Worm (Caenorhabditis elegans) whole organism, L4 larva: ENCODE data around the gene C17H11.4.

Source experiments
- F44E2.7 ChIP-seq: fragments of 200-800 bp; sonication (Bioruptor generic); IDR thresholded peaks from 2 replicates; pipeline ENCODE4 v2.1.2; 2022; ENCODE audit warnings: missing genetic modification characterization, missing compliant biosample characterization
- T20F7.1 ChIP-seq: fragments of 200-800 bp; sonication (Bioruptor generic); optimal IDR thresholded peaks from 2 replicates; lab custom pipeline; 2018; ENCODE audit warnings: mild to moderate bottlenecking, missing genetic modification characterization, missing compliant biosample characterization
- ZK546.5 ChIP-seq, 2 experiments: sonication (generic microtip); optimal IDR thresholded peaks; 2 replicates each; lab custom pipeline; 2017; ENCODE audit warnings: missing biosample characterization in 2 of 2, missing genetic modification characterization in 2 of 2
- aha-1 ChIP-seq: fragments of 150-350 bp; peaks from one replicate; lab custom pipeline; 2014; ENCODE audit warnings: missing biosample characterization, missing genetic modification characterization
- ama-1 ChIP-seq: fragments of 150-350 bp; optimal IDR thresholded peaks from 2 replicates; lab custom pipeline; 2014; ENCODE audit warnings: inconsistent platforms, mixed read lengths
- attf-4 ChIP-seq: sonication (generic microtip); optimal IDR thresholded peaks from 3 replicates; lab custom pipeline; 2017; ENCODE audit warnings: missing biosample characterization, missing genetic modification characterization
- ceh-62 ChIP-seq: sonication (generic microtip); optimal IDR thresholded peaks from 2 replicates; lab custom pipeline; 2017; ENCODE audit warnings: missing biosample characterization, missing genetic modification characterization
- daf-16 ChIP-seq, 3 experiments: sonication (generic microtip); optimal IDR thresholded peaks; 2 replicates each; lab custom pipeline; 2016 to 2017; ENCODE audit warnings: missing genetic modification characterization in 3 of 3, missing genetic modification reagents in 3 of 3, mild to moderate bottlenecking in 2 of 3, missing compliant biosample characterization in 2 of 3, missing biosample characterization in 1 of 3, moderate library complexity in 1 of 3
- dmd-6 ChIP-seq: fragments of 200-800 bp; sonication (Bioruptor generic); IDR thresholded peaks from 2 replicates; pipeline ENCODE4 v1.3.6; 2022; ENCODE audit warnings: missing genetic modification reagents, missing genetic modification characterization, missing compliant biosample characterization
- dve-1 ChIP-seq: sonication (generic microtip); optimal IDR thresholded peaks from 2 replicates; lab custom pipeline; 2017; ENCODE audit warnings: antibody characterized with exemption, mild to moderate bottlenecking, missing genetic modification characterization, missing compliant biosample characterization; ENCODE audit not compliant: insufficient read depth
- hlh-11 ChIP-seq: fragments of 200-800 bp; sonication (Bioruptor generic); optimal IDR thresholded peaks from 2 replicates; lab custom pipeline; 2018; ENCODE audit warnings: mild to moderate bottlenecking, missing genetic modification characterization, missing compliant biosample characterization
- hlh-30 ChIP-seq: sonication (generic microtip); optimal IDR thresholded peaks from 2 replicates; lab custom pipeline; 2017; ENCODE audit warnings: antibody characterized with exemption, mild to moderate bottlenecking, missing genetic modification characterization, missing compliant biosample characterization; ENCODE audit not compliant: insufficient read depth
- hmg-1.1 ChIP-seq: fragments of 200-800 bp; sonication (Bioruptor generic); IDR thresholded peaks from 2 replicates; pipeline ENCODE4 v1.3.6; 2022; ENCODE audit warnings: missing genetic modification reagents, missing genetic modification characterization, missing compliant biosample characterization
- lin-13 ChIP-seq: fragments of 150-350 bp; optimal IDR thresholded peaks from 2 replicates; lab custom pipeline; 2014; ENCODE audit warnings: missing biosample characterization, missing genetic modification reagents, missing genetic modification characterization
- lsy-2 ChIP-seq, 2 experiments: fragments of 150-350 bp in 1 of 2; sonication (generic microtip) in 1 of 2; optimal IDR thresholded peaks; 2 replicates each; lab custom pipeline; 2014 to 2017; ENCODE audit warnings: missing biosample characterization in 2 of 2, missing genetic modification characterization in 2 of 2
- madf-9 ChIP-seq: fragments of 200-800 bp; sonication (Bioruptor generic); conservative IDR thresholded peaks from 2 replicates; pipeline ENCODE4 v1.3.6; 2022; ENCODE audit warnings: missing genetic modification reagents, missing genetic modification characterization, missing compliant biosample characterization
- mdl-1 ChIP-seq, 2 experiments: fragments of 150-350 bp in 1 of 2; sonication (generic microtip) in 1 of 2; optimal IDR thresholded peaks; 2 replicates each; lab custom pipeline; 2014 to 2017; ENCODE audit warnings: missing biosample characterization in 2 of 2, missing genetic modification characterization in 2 of 2
- mep-1 ChIP-seq: fragments of 150-350 bp; sonication (generic microtip); optimal IDR thresholded peaks from 3 replicates; lab custom pipeline; 2014; ENCODE audit warnings: missing biosample characterization, missing genetic modification characterization
- mes-2 ChIP-seq: sonication (generic microtip); optimal IDR thresholded peaks from 2 replicates; lab custom pipeline; 2016; ENCODE audit warnings: missing genotype, mild to moderate bottlenecking, missing genetic modification characterization, missing compliant biosample characterization; ENCODE audit not compliant: poor library complexity, severe bottlenecking
- nhr-102 ChIP-seq: sonication (generic microtip); optimal IDR thresholded peaks from 2 replicates; lab custom pipeline; 2016; ENCODE audit warnings: mild to moderate bottlenecking, missing genetic modification characterization, moderate library complexity, missing compliant biosample characterization
- nhr-6 ChIP-seq: fragments of 150-350 bp; optimal IDR thresholded peaks from 2 replicates; lab custom pipeline; 2014; ENCODE audit warnings: missing biosample characterization, missing genetic modification characterization
- nhr-76 ChIP-seq: fragments of 150-350 bp; optimal IDR thresholded peaks from 2 replicates; lab custom pipeline; 2014; ENCODE audit warnings: missing biosample characterization, missing genetic modification characterization
- pha-4 ChIP-seq, 2 experiments: fragments of 150-350 bp in 1 of 2; fragments of 200-800 bp in 1 of 2; sonication (Bioruptor generic) in 1 of 2; IDR thresholded peaks in 1 of 2; optimal IDR thresholded peaks in 1 of 2; 2 replicates each; pipeline versions ENCODE4 v1.3.6 to Lab custom; 2014 to 2022; ENCODE audit warnings: missing genetic modification characterization in 2 of 2, missing genetic modification reagents in 2 of 2, missing biosample characterization in 1 of 2, missing compliant biosample characterization in 1 of 2
- rbr-2 ChIP-seq: sonication (generic microtip); optimal IDR thresholded peaks from 2 replicates; lab custom pipeline; 2016; ENCODE audit warnings: missing genotype, missing genetic modification characterization, missing compliant biosample characterization
- set-16 ChIP-seq: fragments of 200-800 bp; sonication (Bioruptor generic); IDR thresholded peaks from 2 replicates; pipeline ENCODE4 v1.3.6; 2022; ENCODE audit warnings: missing genetic modification reagents, missing genetic modification characterization, missing compliant biosample characterization
- spr-1 ChIP-seq: sonication (generic microtip); optimal IDR thresholded peaks from 2 replicates; lab custom pipeline; 2016; ENCODE audit warnings: mild to moderate bottlenecking, missing genetic modification characterization, missing compliant biosample characterization
- tra-1 ChIP-seq: fragments of 200-800 bp; sonication (Bioruptor generic); IDR thresholded peaks from 2 replicates; pipeline ENCODE4 v1.3.6; 2022; ENCODE audit warnings: missing genetic modification reagents, missing genetic modification characterization, missing compliant biosample characterization
- unc-62 ChIP-seq, 3 experiments: fragments of 150-350 bp in 1 of 3; sonication (generic microtip); optimal IDR thresholded peaks in 2 of 3; peaks in 1 of 3; 1 replicate in 1 of 3; 2 replicates in 2 of 3; lab custom pipeline; 2014 to 2017; ENCODE audit warnings: missing biosample characterization in 3 of 3, missing genetic modification characterization in 3 of 3, missing genetic modification reagents in 3 of 3, missing genotype in 1 of 3
- vab-7 ChIP-seq: fragments of 200-800 bp; sonication (Bioruptor generic); IDR thresholded peaks from 2 replicates; pipeline ENCODE4 v1.3.6; 2022; ENCODE audit warnings: missing genetic modification reagents, missing genetic modification characterization, missing compliant biosample characterization
- zfp-3 ChIP-seq: fragments of 200-800 bp; sonication (Bioruptor generic); conservative IDR thresholded peaks from 2 replicates; pipeline ENCODE4 v1.3.6; 2022; ENCODE audit warnings: missing genetic modification reagents, missing genetic modification characterization, missing compliant biosample characterization

The C17H11.4 gene

ce11 chrX:8160016-8160415 is 21.4 kb downstream of the C17H11.4 start:
- TF ChIP-seq rbr-2 (tag; lab: Kevin White, UChicago) (peak; percentile 29), daf-16 (GFP tag; optimal IDR thresholded peaks at IDR 0.05; lab: Kevin White, UChicago) (no peak), daf-16 (tag; optimal IDR thresholded peaks at IDR 0.05; lab: Kevin White, UChicago) (peak; percentile 39), dve-1 (tag; lab: Kevin White, UChicago) (peak; percentile 57), F44E2.7 (GFP tag; lab: Robert Waterston, UW) (no peak), aha-1 (tag; lab: Kevin White, UChicago) (no peak), mdl-1 (tag; optimal IDR thresholded peaks at IDR 0.05; lab: Kevin White, UChicago) (peak in 1 of 2 experiments; percentile 50), hlh-30 (tag; lab: Kevin White, UChicago) (peak; percentile 27), hlh-11 (tag; lab: Kevin White, UChicago) (peak; percentile 1), mes-2 (peak; percentile 51), spr-1 (tag; lab: Kevin White, UChicago) (no peak), mep-1 (peak; percentile 55)

- TF ChIP-seq rbr-2 (tag; lab: Kevin White, UChicago), result peak; percentile 44
- TF ChIP-seq unc-62 (GFP tag; optimal IDR thresholded peaks at IDR 0.05 in 1 of 2; lab: Kevin White, UChicago), result peak in 1 of 2 experiments; percentile 88
- TF ChIP-seq unc-62 (tag; optimal IDR thresholded peaks at IDR 0.05; lab: Kevin White, UChicago), result no peak
- peak in 1 of 2 experiments; percentile 25 for TF ChIP-seq lsy-2 (tag; optimal IDR thresholded peaks at IDR 0.05; lab: Kevin White, UChicago)
- peak; percentile 1 for TF ChIP-seq nhr-102 (tag; lab: Kevin White, UChicago)
- no peak for TF ChIP-seq pha-4 (GFP tag; IDR thresholded peaks at IDR 0.05; lab: Robert Waterston, UW)
- no peak for TF ChIP-seq pha-4 (tag; optimal IDR thresholded peaks at IDR 0.05; lab: Kevin White, UChicago)
- TF ChIP-seq hmg-1.1 (GFP tag; lab: Robert Waterston, UW), result peak; percentile 30; the same call in 1 of the 2 replicates
- no peak for TF ChIP-seq nhr-76 (tag; lab: Kevin White, UChicago)
- no peak for TF ChIP-seq T20F7.1 (GFP tag; lab: Kevin White, UChicago)
- TF ChIP-seq mep-1, result peak; percentile 53
- TF ChIP-seq dve-1 (tag; lab: Kevin White, UChicago), result peak; percentile 37
- peak; percentile 4 for TF ChIP-seq nhr-6 (tag; lab: Kevin White, UChicago)
- peak; percentile 74 for TF ChIP-seq set-16 (GFP tag; lab: Robert Waterston, UW)
- 0 out of 2 replicates have a peak, but pooled peaks have one; percentile 36 for TF ChIP-seq tra-1
- TF ChIP-seq mes-2, result peak; percentile 51
- no peak for TF ChIP-seq zfp-3 (GFP tag; lab: Robert Waterston, UW)
- peak; percentile 57 for TF ChIP-seq ama-1 (lab: Kevin White, UChicago)
- no peak for TF ChIP-seq hlh-30 (tag; lab: Kevin White, UChicago)
- TF ChIP-seq aha-1 (tag; lab: Kevin White, UChicago), result peak; percentile 91
- TF ChIP-seq, all 104 proteins: peak for 13
Observed at ce11 chrX:8158975-8159813, 22.2 kb downstream of the C17H11.4 start, which contains the start of gene hil-3. TSS of gene hil-3 (plus strand) at chrX:8159169.

- TF ChIP-seq rbr-2 (tag; lab: Kevin White, UChicago) (peak; percentile 53), madf-9 (GFP tag; lab: Robert Waterston, UW) (0 out of 2 replicates have a peak, but pooled peaks have one; percentile 21), hlh-11 (tag; lab: Kevin White, UChicago) (peak; percentile 55), lsy-2 (tag; optimal IDR thresholded peaks at IDR 0.05; lab: Kevin White, UChicago) (peak; percentile 20 to 57), nhr-102 (tag; lab: Kevin White, UChicago) (peak; percentile 24), ceh-62 (tag; lab: Kevin White, UChicago) (no peak), lin-13 (GFP tag; lab: Kevin White, UChicago) (no peak), dmd-6 (peak; percentile 27; the same call in 1 of the 2 replicates), vab-7 (no peak), mes-2 (peak; percentile 61), ZK546.5 (tag; optimal IDR thresholded peaks at IDR 0.05; lab: Kevin White, UChicago) (no peak), mep-1 (peak; percentile 74), dve-1 (tag; lab: Kevin White, UChicago) (peak; percentile 83), unc-62 (GFP tag; optimal IDR thresholded peaks at IDR 0.05 in 1 of 2; lab: Kevin White, UChicago) (peak in 1 of 2 experiments; percentile 51), unc-62 (tag; optimal IDR thresholded peaks at IDR 0.05; lab: Kevin White, UChicago) (no peak), attf-4 (no peak), aha-1 (tag; lab: Kevin White, UChicago) (peak; percentile 94), hlh-30 (tag; lab: Kevin White, UChicago) (peak; percentile 38), hmg-1.1 (GFP tag; lab: Robert Waterston, UW) (peak; percentile 13; the same call in 1 of the 2 replicates)
Observed at ce11 chrX:8157132-8157531, 24.3 kb downstream of the C17H11.4 start.
